Fruit fly (Drosophila melanogaster): ENCODE measurements around the gene Smyd3.

Gene Smyd3

DNA sequence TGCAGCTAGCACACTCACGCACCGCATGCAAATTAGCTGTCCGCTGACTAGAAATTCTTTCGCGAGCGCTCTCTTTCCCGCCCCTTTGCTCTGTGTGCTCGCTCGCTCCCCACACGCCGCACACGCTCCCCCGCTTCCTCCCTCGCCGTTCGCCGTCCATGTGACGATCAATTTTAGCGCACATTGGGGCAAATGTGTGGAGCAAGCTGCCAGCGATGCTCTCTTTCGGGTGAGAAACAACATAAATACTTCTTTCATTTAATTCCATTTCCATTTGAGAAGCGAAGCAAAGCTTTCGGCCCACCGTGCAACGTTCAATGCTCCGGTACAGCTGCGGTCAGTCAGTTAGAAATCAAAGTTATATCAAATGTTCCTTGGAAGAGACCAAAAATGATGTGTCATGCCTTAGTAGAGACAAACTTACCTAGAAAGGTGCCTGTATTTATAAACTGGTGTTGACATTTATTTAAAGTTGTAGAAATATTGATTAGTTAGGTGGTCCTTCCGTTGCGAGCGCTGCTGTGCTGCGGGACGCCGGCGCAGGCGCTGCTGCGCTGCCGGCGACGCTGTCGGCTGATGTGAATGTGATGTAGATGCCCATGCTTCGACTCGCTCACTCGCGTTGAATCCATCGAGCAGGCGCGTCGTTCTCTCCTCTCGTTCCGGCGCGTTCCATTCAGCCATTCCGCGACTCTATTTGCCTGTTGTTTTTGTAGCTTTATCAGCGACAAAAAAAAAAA, 37.5 kb upstream of the Smyd3 start (continued):
- TF ChIP-seq Gug (GFP tag; IDR thresholded peaks at IDR 0.05) = peak; percentile 91; the same call in 3 of the 4 replicates
- no peak for TF ChIP-seq CG15479 (GFP tag; optimal IDR thresholded peaks at IDR 0.05)
- peak; percentile 85 for TF ChIP-seq CG3838 (GFP tag; optimal IDR thresholded peaks at IDR 0.05)
- TF ChIP-seq ac (GFP tag; optimal IDR thresholded peaks at IDR 0.05) = peak; percentile 79
- peak; percentile 76 for TF ChIP-seq CG17912 (GFP tag; optimal IDR thresholded peaks at IDR 0.05)
- peak; percentile 89 for TF ChIP-seq gsb (GFP tag; IDR thresholded peaks at IDR 0.05)
- TF ChIP-seq Hr3 (GFP tag; optimal IDR thresholded peaks at IDR 0.05) = peak; percentile 96
- TF ChIP-seq CG12391 (tag; optimal IDR thresholded peaks at IDR 0.05) = peak; percentile 97
- TF ChIP-seq CG8478 (optimal IDR thresholded peaks at IDR 0.05) = no peak
- peak; percentile 95 for TF ChIP-seq mirr (GFP tag; optimal IDR thresholded peaks at IDR 0.05)
- peak; percentile 96 for TF ChIP-seq HmgD (GFP tag; optimal IDR thresholded peaks at IDR 0.05)
- TF ChIP-seq CG16779 (GFP tag; IDR thresholded peaks at IDR 0.05) = peak; percentile 94
- TF ChIP-seq otp (GFP tag; IDR thresholded peaks at IDR 0.05) = peak; percentile 94
- TF ChIP-seq ssp (GFP tag; IDR thresholded peaks at IDR 0.05) = peak; percentile 84
- peak; percentile 98 for TF ChIP-seq PHDP (tag; optimal IDR thresholded peaks at IDR 0.05)
- TF ChIP-seq en (GFP tag; optimal IDR thresholded peaks at IDR 0.05) = peak; percentile 92
- TF ChIP-seq CG6175 (GFP tag; IDR thresholded peaks at IDR 0.05) = peak; percentile 87
- peak; percentile 29; the same call in 1 of the 3 replicates for TF ChIP-seq CG16813 (GFP tag; IDR thresholded peaks at IDR 0.05; ENCODE audit: partially characterized antibody)
- 0 out of 2 replicates have a peak, but pooled peaks have one; percentile 35 for TF ChIP-seq Dref (GFP tag; IDR thresholded peaks at IDR 0.05)
- TF ChIP-seq Dll (GFP tag; IDR thresholded peaks at IDR 0.05; ENCODE audit: partially characterized antibody) = peak; percentile 51; the same call in 1 of the 4 replicates
- TF ChIP-seq Hr78 (GFP tag; optimal IDR thresholded peaks at IDR 0.05) = peak in 1 of 2 experiments; percentile 90
- peak; percentile 97 for TF ChIP-seq seq (GFP tag; IDR thresholded peaks at IDR 0.05)
- peak; percentile 92 for TF ChIP-seq lbe (GFP tag; optimal IDR thresholded peaks at IDR 0.05)
- peak; percentile 90 for TF ChIP-seq CG6654 (GFP tag; optimal IDR thresholded peaks at IDR 0.05)
- peak; percentile 97 for TF ChIP-seq CG15601 (tag; optimal IDR thresholded peaks at IDR 0.05)
- peak; percentile 99 for TF ChIP-seq Hmr (GFP tag; optimal IDR thresholded peaks at IDR 0.05)
- TF ChIP-seq dm (GFP tag; optimal IDR thresholded peaks at IDR 0.05) = peak; percentile 92
- peak; percentile 82 for TF ChIP-seq Bgb (GFP tag; IDR thresholded peaks at IDR 0.05; ENCODE audit: partially characterized antibody)
- peak; percentile 30 for TF ChIP-seq pzg (GFP tag; optimal IDR thresholded peaks at IDR 0.05)
- peak; percentile 98 for TF ChIP-seq CG8924 (tag; optimal IDR thresholded peaks at IDR 0.05)
- peak; percentile 89 for TF ChIP-seq CG10267 (tag; optimal IDR thresholded peaks at IDR 0.05)
- peak; percentile 96 for TF ChIP-seq Dip3 (GFP tag; optimal IDR thresholded peaks at IDR 0.05)
- TF ChIP-seq CG9817 (tag; optimal IDR thresholded peaks at IDR 0.05) = peak; percentile 95
- peak; percentile 95 for TF ChIP-seq NK7.1 (GFP tag; optimal IDR thresholded peaks at IDR 0.05)
- peak; percentile 100 for TF ChIP-seq Adf1 (GFP tag; IDR thresholded peaks at IDR 0.05)
- TF ChIP-seq fd96Cb (tag; optimal IDR thresholded peaks at IDR 0.05) = peak; percentile 95
- peak; percentile 91 for TF ChIP-seq CG6272 (GFP tag; IDR thresholded peaks at IDR 0.05)
- peak; percentile 98 for TF ChIP-seq CG18619 (GFP tag; optimal IDR thresholded peaks at IDR 0.05)
- TF ChIP-seq CG4820 (GFP tag; optimal IDR thresholded peaks at IDR 0.05) = peak; percentile 93
- TF ChIP-seq CG9876 (GFP tag; optimal IDR thresholded peaks at IDR 0.05) = peak; percentile 90
- TF ChIP-seq chif (GFP tag; optimal IDR thresholded peaks at IDR 0.05) = peak; percentile 97 to 98
- TF ChIP-seq CG3995 (GFP tag; optimal IDR thresholded peaks at IDR 0.05) = peak; percentile 69
- peak; percentile 69 for TF ChIP-seq CkIIα-i1 (GFP tag; IDR thresholded peaks at IDR 0.05)
- peak; percentile 90 for TF ChIP-seq cato (GFP tag; optimal IDR thresholded peaks at IDR 0.05; ENCODE audit: borderline replicate concordance)
- peak; percentile 97 for TF ChIP-seq CrebB (tag; optimal IDR thresholded peaks at IDR 0.05)
- TF ChIP-seq CG11247 (GFP tag; IDR thresholded peaks at IDR 0.05) = peak; percentile 92
- peak; percentile 98 for TF ChIP-seq CG12219 (GFP tag; optimal IDR thresholded peaks at IDR 0.05)
- TF ChIP-seq CG5953 (GFP tag; IDR thresholded peaks at IDR 0.05) = peak; percentile 94
- TF ChIP-seq CG14014 (GFP tag; IDR thresholded peaks at IDR 0.05) = peak; percentile 98
